Fruit fly (Drosophila melanogaster): ENCODE results near the gene mat.

mat gene

dm6 chr3L:897080-897479, 5.6 kb upstream of the mat start, which contains the start of gene CG34057:
Gene CG34057 (plus strand): TSS chr3L:897380.
- TF ChIP-seq dsf (GFP tag; optimal IDR thresholded peaks at IDR 0.05; ENCODE audit: borderline replicate concordance) (no peak), pan (optimal IDR thresholded peaks at IDR 0.05) (no peak), dl (GFP tag; optimal IDR thresholded peaks at IDR 0.05; ENCODE audit: insufficient read depth in 1 of 2, partially characterized antibody in 2 of 2) (no peak), N (GFP tag; optimal IDR thresholded peaks at IDR 0.05) (no peak), Dfd (GFP tag; optimal IDR thresholded peaks at IDR 0.05) (no peak), Vsx2 (GFP tag; optimal IDR thresholded peaks at IDR 0.05; ENCODE audit: partially characterized antibody) (no peak), CG32264 (GFP tag; optimal IDR thresholded peaks at IDR 0.05) (no peak), CrebA (GFP tag; optimal IDR thresholded peaks at IDR 0.05; ENCODE audit: borderline replicate concordance) (no peak), sv (GFP tag; optimal IDR thresholded peaks at IDR 0.05) (no peak), foxo (GFP tag; optimal IDR thresholded peaks at IDR 0.05) (no peak), sage (GFP tag; optimal IDR thresholded peaks at IDR 0.05) (no peak), br (GFP tag; optimal IDR thresholded peaks at IDR 0.05) (no peak), Jra (GFP tag; optimal IDR thresholded peaks at IDR 0.05) (no peak), Mio (GFP tag; optimal IDR thresholded peaks at IDR 0.05) (no peak), dmrt93B (GFP tag; optimal IDR thresholded peaks at IDR 0.05) (no peak), lola (GFP tag; optimal IDR thresholded peaks at IDR 0.05) (no peak), CG9705 (GFP tag; optimal IDR thresholded peaks at IDR 0.05) (no peak), Hnf4 (GFP tag; optimal IDR thresholded peaks at IDR 0.05) (no peak), ey (GFP tag; optimal IDR thresholded peaks at IDR 0.05) (no peak), Hr78 (GFP tag; optimal IDR thresholded peaks at IDR 0.05) (no peak)

- TF ChIP-seq N (GFP tag; optimal IDR thresholded peaks at IDR 0.05) (no peak), Hnf4 (GFP tag; optimal IDR thresholded peaks at IDR 0.05) (no peak), Vsx2 (GFP tag; optimal IDR thresholded peaks at IDR 0.05; ENCODE audit: partially characterized antibody) (no peak), Mio (GFP tag; optimal IDR thresholded peaks at IDR 0.05) (no peak), brk (GFP tag; optimal IDR thresholded peaks at IDR 0.05) (no peak), woc (GFP tag; optimal IDR thresholded peaks at IDR 0.05) (no peak), pan (optimal IDR thresholded peaks at IDR 0.05) (no peak), h (GFP tag; optimal IDR thresholded peaks at IDR 0.05) (no peak), foxo (GFP tag; optimal IDR thresholded peaks at IDR 0.05) (no peak), tai (GFP tag; optimal IDR thresholded peaks at IDR 0.05) (no peak), Dfd (GFP tag; optimal IDR thresholded peaks at IDR 0.05) (no peak), Abd-B (GFP tag; optimal IDR thresholded peaks at IDR 0.05) (no peak), CG32264 (GFP tag; optimal IDR thresholded peaks at IDR 0.05) (no peak), dl (GFP tag; optimal IDR thresholded peaks at IDR 0.05; ENCODE audit: insufficient read depth in 1 of 2, partially characterized antibody in 2 of 2) (no peak), jim (GFP tag; optimal IDR thresholded peaks at IDR 0.05) (no peak), Sp1 (GFP tag; optimal IDR thresholded peaks at IDR 0.05) (no peak), ey (GFP tag; optimal IDR thresholded peaks at IDR 0.05) (no peak), br (GFP tag; optimal IDR thresholded peaks at IDR 0.05) (no peak)
Measured at dm6 chr3L:899304-899703, 3.4 kb upstream of the mat start.

- TF ChIP-seq Hnf4 (GFP tag; optimal IDR thresholded peaks at IDR 0.05) = no peak
- no peak for TF ChIP-seq CG9705 (GFP tag; optimal IDR thresholded peaks at IDR 0.05)
- TF ChIP-seq brk (GFP tag; optimal IDR thresholded peaks at IDR 0.05) = no peak
- no peak for TF ChIP-seq OdsH (GFP tag; optimal IDR thresholded peaks at IDR 0.05)
- no peak for TF ChIP-seq foxo (GFP tag; optimal IDR thresholded peaks at IDR 0.05)
- TF ChIP-seq rgr (GFP tag; optimal IDR thresholded peaks at IDR 0.05) = no peak
- TF ChIP-seq Vsx2 (GFP tag; optimal IDR thresholded peaks at IDR 0.05; ENCODE audit: partially characterized antibody) = no peak
- TF ChIP-seq Abd-B (GFP tag; optimal IDR thresholded peaks at IDR 0.05) = no peak
- no peak for TF ChIP-seq sage (GFP tag; optimal IDR thresholded peaks at IDR 0.05)
- TF ChIP-seq CG32264 (GFP tag; optimal IDR thresholded peaks at IDR 0.05) = no peak
- TF ChIP-seq lola (GFP tag; optimal IDR thresholded peaks at IDR 0.05) = no peak
- TF ChIP-seq Sp1 (GFP tag; optimal IDR thresholded peaks at IDR 0.05) = no peak
- no peak for TF ChIP-seq CrebA (GFP tag; optimal IDR thresholded peaks at IDR 0.05; ENCODE audit: borderline replicate concordance)
- no peak for TF ChIP-seq sv (GFP tag; optimal IDR thresholded peaks at IDR 0.05)
- TF ChIP-seq pan (optimal IDR thresholded peaks at IDR 0.05) = no peak
- TF ChIP-seq h (GFP tag; optimal IDR thresholded peaks at IDR 0.05) = no peak
- TF ChIP-seq Dfd (GFP tag; optimal IDR thresholded peaks at IDR 0.05) = no peak
- TF ChIP-seq psq (GFP tag; optimal IDR thresholded peaks at IDR 0.05) = no peak
- no peak for TF ChIP-seq woc (GFP tag; optimal IDR thresholded peaks at IDR 0.05)
Measured at dm6 chr3L:900466-901249, 2.0 kb upstream of the mat start.

- TF ChIP-seq Dif (GFP tag; optimal IDR thresholded peaks at IDR 0.05; ENCODE audit: partially characterized antibody) (no peak), sage (GFP tag; optimal IDR thresholded peaks at IDR 0.05) (no peak), CG32264 (GFP tag; optimal IDR thresholded peaks at IDR 0.05) (no peak), foxo (GFP tag; optimal IDR thresholded peaks at IDR 0.05) (no peak), fru (GFP tag; optimal IDR thresholded peaks at IDR 0.05) (no peak)
Measured at dm6 chr3L:901442-901841, 1.3 kb upstream of the mat start.

All from whole organism, wandering third instar larva.